Worm (Caenorhabditis elegans): ENCODE data around the gene nuo-5.

DNA sequence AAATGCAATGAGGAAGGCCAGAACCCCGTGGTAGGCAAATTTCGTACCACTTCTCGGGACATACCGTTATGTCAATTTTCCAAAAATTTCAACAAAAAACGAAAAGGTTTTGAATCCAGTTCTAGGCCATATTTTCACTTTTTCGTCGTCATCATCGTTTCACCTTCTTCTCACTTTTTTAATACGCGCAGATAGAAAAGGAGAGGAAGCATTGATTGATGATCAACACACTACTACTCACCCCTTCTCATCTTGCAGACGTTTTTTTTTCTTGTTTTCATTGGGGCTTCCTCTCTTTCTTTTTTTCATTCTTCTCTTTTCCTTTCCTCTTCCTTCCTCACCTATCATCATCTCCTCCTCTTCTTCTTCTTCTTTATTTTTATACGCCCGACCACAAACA lies 23.1 kb upstream of the nuo-5 start:
- TF ChIP-seq F44E2.7 (GFP tag; IDR thresholded peaks at IDR 0.05) (no peak), nhr-11 (tag; optimal IDR thresholded peaks at IDR 0.05) (no peak), nhr-6 (tag; optimal IDR thresholded peaks at IDR 0.05) (no peak), egl-27 (tag; optimal IDR thresholded peaks at IDR 0.05) (no peak), unc-62 (GFP tag; optimal IDR thresholded peaks at IDR 0.05 in 1 of 2) (no peak), unc-62 (tag; optimal IDR thresholded peaks at IDR 0.05) (no peak), ceh-28 (tag; optimal IDR thresholded peaks at IDR 0.05) (no peak), hmg-1.1 (GFP tag; IDR thresholded peaks at IDR 0.05) (no peak)

Measured in whole organism, L4 larva.